Fruit fly (Drosophila melanogaster) ovary, adult (tissue): Measurements from ENCODE around the gene Tap42.

ENCODE experiments used
- CG17801 ChIP-seq: fragments of 200-800 bp; optimal IDR thresholded peaks from 2 replicates; lab custom pipeline; 2019; ENCODE audit warnings: missing biosample characterization, mild to moderate bottlenecking, missing genetic modification characterization, moderate library complexity; ENCODE audit not compliant: partially characterized antibody

Gene Tap42

DNA sequence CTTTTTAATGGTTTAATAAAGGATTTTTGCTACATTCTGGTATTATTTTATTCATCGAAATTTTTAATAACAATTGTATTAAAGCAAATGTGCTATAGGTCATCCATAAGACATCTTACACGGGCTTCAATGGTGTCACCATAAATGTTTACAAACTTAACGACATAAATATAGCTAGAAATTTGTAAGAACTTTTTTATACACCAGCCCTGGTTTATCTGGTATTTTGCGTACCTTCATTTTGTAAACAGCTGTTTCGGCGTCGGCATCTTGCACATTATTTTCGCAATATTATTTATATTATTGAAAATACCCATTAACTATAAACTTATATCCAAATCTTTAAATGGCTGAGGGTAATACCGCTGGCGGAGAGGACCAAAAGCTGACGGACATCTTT is at the start of gene Tap42:
TSS of gene Tap42 (plus strand) at position 240 of the 400 bp plus-strand sequence.
- TF ChIP-seq CG17801 (GFP tag; lab: Kevin White, UChicago), result no peak

DNA sequence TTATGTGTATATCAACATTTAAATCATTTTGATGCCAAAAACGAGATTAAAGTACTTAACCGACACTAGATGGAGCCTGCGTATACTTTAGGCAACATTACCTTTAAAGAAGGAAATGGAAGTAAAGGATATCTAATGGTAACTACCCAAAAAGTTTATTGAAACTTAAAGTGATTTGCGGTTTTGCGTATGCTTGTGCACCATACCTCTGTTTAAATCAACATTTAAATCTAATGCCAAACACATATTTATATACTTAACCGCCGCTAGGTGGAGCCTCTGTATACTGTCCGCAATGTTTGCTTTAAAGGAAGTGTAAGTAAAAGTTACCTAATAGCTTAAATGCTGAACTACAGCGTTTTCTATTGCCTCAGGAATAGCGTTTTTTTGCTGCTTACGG is 41.6 kb upstream of the Tap42 start:
- TF ChIP-seq CG17801 (GFP tag; lab: Kevin White, UChicago), result no peak

DNA sequence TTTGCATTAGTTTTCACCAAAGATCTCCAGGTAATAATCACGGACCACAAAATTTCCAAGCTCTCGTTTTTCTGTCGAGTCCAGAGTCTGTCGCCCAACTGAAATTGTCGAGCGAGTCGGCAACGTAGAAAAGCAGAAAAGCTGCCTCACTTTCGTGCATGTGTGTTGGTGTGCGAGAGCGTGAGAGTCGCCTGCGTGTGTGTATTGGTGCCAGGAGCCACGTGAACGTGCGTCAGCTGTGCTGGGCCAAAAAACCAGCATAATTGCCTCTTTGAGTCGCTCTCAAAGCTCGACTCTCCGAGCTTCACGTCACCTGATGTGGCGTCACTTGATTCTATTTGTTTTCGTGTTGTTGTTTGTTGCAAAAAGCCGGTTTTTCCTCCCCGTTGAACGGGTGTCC is 36.4 kb upstream of the Tap42 start, which contains the start of gene hbt:
TSS of gene hbt (minus strand) at position 101 of the 400 bp plus-strand sequence.
- TF ChIP-seq CG17801 (GFP tag; lab: Kevin White, UChicago), result no peak

DNA sequence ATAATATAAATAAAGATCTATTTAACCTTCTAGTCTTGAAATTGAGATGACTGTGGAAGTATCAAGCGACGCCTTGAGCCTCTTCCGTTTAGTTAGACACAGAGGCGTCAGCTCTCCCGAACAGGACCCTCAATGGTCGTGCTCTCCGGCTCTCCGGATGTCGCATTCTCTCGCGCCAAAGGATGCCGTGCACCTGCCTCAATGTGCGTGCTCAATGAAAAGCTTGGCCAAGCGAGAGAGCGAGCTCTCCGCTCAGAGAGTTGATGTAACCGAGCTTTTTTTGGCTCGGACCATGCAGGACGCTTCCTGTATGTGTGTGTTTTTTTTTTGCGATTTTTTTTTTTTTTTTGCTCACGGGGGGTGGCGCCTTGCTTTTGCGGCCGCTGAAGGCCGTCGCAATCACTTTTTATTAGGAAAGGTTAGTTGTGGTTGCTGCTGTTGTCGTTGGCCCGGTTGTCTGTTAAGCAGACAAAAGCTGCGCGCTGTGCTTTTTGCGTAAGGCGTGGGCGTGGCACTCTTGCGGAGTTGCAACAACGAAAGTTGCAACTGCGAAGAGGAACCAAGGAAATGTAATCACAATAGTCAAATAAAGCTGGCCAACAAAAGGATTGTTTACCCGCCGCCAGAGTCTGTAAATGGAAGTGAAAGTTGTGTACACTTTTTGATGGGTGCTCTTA is 35.4 kb upstream of the Tap42 start:
- TF ChIP-seq CG17801 (GFP tag; lab: Kevin White, UChicago), result no peak

DNA sequence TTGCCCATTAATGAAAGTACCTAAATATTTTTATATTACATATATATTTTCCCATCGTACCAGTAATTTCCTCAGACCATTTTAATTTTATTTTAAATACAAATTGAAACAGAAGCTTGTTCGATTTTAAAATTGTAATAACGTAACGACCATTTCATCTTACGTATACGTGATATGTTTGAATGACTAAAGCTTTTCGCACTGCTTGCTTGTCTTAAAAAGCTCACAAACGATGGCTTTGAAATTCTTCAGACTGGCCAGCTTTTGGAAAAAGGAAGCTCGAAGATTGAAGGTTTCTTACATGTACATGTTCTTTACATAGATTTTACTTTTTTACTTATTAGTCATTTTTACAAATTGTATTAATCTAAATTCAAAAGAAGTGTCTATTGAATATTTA is 34.7 kb upstream of the Tap42 start:
- no peak for TF ChIP-seq CG17801 (GFP tag; lab: Kevin White, UChicago)

DNA sequence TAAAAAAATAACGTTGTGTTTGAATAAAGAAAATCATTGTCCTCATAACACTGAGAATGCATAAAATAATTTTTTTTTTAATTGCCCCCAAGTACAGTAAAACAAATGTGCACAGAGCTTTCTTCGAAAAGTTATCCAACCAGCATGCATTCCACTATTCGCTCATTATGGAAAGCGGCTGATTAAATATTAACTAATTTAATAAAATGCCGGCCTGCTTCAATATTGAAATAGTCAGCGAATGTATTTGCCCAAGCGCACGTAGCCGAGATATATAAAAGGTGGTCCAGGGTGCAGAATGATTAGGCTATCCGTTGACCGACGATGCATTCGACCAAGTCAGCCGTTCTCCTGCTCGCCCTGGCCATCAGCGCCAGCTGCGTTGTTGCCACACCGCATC is 19.9 kb upstream of the Tap42 start, which contains the start of gene CG16826:
TSS of gene CG16826 (plus strand) at position 301 of the 400 bp plus-strand sequence.
- no peak for TF ChIP-seq CG17801 (GFP tag; lab: Kevin White, UChicago)

DNA sequence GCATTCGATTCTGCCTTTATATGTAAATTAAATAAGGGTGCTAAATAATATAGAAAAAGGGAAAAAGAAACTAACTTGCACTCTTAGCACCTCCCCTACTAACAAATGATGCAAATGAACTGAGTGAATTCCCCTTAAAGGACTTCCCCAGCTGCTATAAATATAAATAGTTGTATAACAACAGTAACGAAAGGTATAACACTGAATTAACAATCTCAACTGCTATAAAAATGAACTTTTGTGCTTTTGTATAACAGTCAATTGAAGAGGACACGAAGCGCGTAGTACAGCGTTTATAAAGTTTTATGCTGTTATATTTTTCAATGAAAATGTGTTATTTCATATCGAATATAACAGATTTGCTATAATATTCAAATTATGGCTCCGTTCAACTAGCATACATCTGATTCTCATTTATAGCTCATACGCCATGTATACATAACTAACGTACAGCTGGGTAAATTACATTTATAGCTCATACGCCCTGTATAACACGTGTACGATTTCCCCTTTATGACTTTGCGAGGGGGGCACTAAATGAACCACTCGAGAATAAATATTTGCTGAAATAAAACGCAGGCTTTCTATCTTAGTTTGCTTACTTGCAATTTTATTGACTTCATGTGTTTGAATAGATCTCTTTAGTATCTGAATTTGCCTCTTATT is 18.0 kb upstream of the Tap42 start:
- TF ChIP-seq CG17801 (GFP tag; lab: Kevin White, UChicago), result no peak

DNA sequence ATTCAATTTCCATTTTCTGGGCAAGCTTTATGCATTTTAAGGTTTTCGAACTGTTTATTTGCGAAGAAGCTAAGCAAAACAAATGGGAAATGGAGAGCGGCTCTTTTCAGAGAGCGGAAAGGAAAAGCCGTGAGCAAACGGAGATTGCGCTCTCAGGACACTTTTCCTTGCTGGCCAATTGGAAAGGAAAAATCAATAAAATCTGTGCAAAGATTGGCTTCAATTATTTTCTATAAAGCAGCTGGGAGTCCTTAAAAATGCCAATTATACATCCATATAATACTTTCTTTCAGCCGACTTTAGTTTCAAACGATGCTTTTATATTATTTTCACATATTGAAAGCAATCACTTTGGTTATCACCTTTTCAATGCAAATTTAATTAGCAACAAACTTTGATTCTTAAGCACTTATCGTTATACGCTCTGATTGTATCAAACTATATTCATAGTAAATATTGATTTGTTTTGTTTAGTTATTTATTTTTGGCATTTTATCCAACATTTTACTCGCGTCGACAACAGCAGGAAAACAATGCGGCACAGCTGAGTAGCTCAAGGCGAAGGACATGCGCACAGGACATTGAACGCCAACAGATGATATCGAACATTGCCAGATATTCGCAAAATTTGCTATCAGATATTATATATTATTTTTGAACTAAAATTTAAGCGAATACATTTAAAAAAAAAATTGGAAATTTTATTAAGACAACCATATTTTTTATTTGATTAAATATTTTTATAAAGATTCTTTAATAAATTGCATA is 12.7 kb upstream of the Tap42 start, which contains the start of gene CG9395:
TSS of gene CG9395 (minus strand) at position 494 of the 768 bp plus-strand sequence.
- TF ChIP-seq CG17801 (GFP tag; lab: Kevin White, UChicago), result no peak

DNA sequence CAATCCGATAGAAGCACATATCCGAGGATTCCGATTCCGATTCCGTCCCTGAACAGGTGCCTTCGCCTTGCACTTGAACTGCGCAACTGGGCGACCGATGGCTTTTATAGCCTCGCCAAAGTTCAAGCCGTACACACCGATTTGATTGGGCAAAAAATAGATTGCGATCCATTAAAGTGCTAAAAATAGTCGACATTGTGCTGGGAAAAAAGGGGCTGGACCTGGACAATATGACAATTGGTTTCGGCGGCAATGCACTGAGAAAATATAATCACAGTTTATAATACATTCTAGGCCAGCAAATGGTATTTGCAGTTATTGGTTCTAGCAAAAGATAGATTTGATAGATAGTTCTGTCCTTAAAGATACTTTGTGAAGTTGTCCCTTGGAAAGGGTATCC is 6.0 kb upstream of the Tap42 start, which contains the start of gene CG9377:
TSS of gene CG9377 (minus strand) at position 101 of the 400 bp plus-strand sequence.
- no peak for TF ChIP-seq CG17801 (GFP tag; lab: Kevin White, UChicago)

DNA sequence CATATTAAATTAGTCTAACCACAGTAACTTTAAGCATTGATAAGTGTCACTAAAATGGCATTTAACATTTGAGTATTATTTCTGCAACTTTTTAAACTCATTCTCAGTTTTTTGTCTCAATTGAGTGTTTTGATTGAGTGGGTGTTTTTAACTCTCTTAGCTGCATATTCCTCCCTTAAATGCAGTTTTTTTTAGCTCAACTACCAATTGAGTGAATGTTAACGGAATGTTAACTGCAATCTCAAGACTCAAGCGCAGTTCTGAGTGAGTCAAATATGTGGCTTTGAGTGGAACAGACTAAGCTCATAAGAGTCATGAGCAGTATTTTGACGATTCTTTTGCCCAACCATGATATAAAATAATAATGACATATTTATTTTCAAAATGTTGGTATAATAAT is 4.5 kb upstream of the Tap42 start:
- no peak for TF ChIP-seq CG17801 (GFP tag; lab: Kevin White, UChicago)

DNA sequence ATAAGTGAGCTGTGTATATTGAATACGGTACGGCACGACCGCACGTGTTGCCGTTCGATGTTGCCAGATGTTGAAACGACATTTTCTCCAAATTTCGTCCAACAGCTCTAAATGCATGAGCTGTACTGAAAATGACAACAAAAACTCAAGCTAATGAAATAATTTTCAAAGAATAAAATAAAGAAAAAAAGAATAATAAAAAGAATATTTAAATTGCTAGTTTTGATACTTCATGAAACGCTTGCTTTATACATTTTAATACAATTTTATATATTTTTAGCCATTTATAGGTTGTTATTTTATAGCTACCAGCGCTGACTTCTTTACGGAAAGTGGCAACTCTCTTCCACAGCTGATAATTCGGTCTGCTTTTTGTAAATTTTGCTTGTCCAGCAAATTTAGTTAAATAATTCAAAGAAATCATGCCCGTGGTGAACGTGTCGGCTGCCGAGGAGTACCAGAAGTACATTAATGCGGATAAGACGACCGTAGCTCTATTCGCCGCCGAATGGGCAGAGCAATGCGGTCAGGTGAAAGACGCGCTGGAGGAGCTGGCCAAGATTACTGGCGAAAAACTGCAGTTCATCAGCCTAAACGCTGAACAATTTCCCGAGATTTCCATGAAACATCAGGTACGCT is 1.2 kb upstream of the Tap42 start, which contains the start of the genes Nnp-1 and Grx3:
TSS of gene Nnp-1 (minus strand) at position 81 of the 639 bp plus-strand sequence.
TSS of gene Grx3 (plus strand) at position 339 of the 639 bp plus-strand sequence.
- TF ChIP-seq CG17801 (GFP tag; lab: Kevin White, UChicago), result peak; percentile 65

DNA sequence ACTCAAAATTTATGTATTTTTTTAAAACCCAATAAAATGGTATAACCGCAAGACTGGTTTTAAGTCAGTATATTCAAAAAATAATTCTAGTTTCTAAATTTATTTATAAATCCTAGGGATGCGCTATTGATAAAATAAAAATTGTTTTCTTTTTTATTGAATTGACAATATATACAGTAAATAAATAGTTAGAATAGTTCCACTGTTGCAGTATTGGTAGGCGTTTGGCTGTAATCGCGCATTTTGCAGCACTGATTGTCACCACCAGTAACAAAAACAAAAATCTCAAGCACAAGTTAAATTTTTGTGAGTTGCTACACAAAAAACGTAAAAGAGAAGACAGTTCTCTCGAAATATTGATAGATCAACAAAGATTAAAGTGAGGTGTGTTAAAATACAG is 1.5 kb downstream of the Tap42 start, which contains the start of gene CG31855:
TSS of gene CG31855 (plus strand) at position 265 of the 400 bp plus-strand sequence.
- TF ChIP-seq CG17801 (GFP tag; lab: Kevin White, UChicago), result peak; percentile 90

DNA sequence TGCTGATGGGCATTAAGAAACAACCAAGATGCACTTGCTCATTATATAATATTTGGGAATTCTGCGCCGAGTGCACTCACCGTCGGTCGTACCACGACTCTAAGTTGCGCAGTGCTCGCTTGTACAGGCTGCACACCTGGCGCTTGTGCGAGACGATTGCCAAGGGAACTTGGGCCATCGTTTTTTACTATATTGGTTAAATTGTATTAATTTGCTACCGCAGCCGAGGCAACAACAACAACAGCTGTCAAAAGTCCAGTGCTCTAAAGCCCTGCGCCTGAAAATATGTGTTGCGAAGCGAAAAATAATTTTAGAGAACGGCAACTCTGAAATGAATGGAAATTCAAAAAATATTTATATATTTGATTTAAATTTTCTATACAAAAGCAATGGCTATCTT is 3.3 kb downstream of the Tap42 start, which contains the start of gene ND-B22:
TSS of gene ND-B22 (minus strand) at position 349 of the 400 bp plus-strand sequence.
- peak; percentile 66 for TF ChIP-seq CG17801 (GFP tag; lab: Kevin White, UChicago)
